Fruit fly (Drosophila melanogaster): ENCODE results near the gene sgl.

sgl gene

dm6 chr3L:6955254-6956229 is 9.0 kb downstream of the sgl start, which contains the start of the genes CG10077 and CG9948 (continued):
- TF ChIP-seq CG43689 (GFP tag; IDR thresholded peaks at IDR 0.05) (peak; percentile 64), nerfin-2 (GFP tag; IDR thresholded peaks at IDR 0.05; ENCODE audit: partially characterized antibody) (peak; percentile 76), CG12391 (tag; optimal IDR thresholded peaks at IDR 0.05) (peak; percentile 93), yki (optimal IDR thresholded peaks at IDR 0.05) (no peak), Asciz (GFP tag; optimal IDR thresholded peaks at IDR 0.05) (no peak), gro (GFP tag; optimal IDR thresholded peaks at IDR 0.05) (peak; percentile 31), dmrt11E (tag; optimal IDR thresholded peaks at IDR 0.05) (peak; percentile 89), Hmx (GFP tag; optimal IDR thresholded peaks at IDR 0.05) (peak; percentile 65), HLH4C (GFP tag; IDR thresholded peaks at IDR 0.05; ENCODE audit: partially characterized antibody) (peak; percentile 89), br (optimal IDR thresholded peaks at IDR 0.05) (no peak), da (GFP tag; optimal IDR thresholded peaks at IDR 0.05) (peak; percentile 29), ac (GFP tag; optimal IDR thresholded peaks at IDR 0.05) (peak; percentile 28), pb (GFP tag; optimal IDR thresholded peaks at IDR 0.05) (no peak), CG9609 (GFP tag; optimal IDR thresholded peaks at IDR 0.05) (peak; percentile 22), Hey (tag; optimal IDR thresholded peaks at IDR 0.05) (no peak), CG10274 (GFP tag; optimal IDR thresholded peaks at IDR 0.05) (peak; percentile 59), cato (GFP tag; optimal IDR thresholded peaks at IDR 0.05; ENCODE audit: borderline replicate concordance) (peak; percentile 79), CG3726 (GFP tag; IDR thresholded peaks at IDR 0.05) (peak; percentile 60; the same call in 1 of the 3 replicates), CG2120 (GFP tag; optimal IDR thresholded peaks at IDR 0.05) (peak; percentile 89), CG17359 (tag; optimal IDR thresholded peaks at IDR 0.05) (peak; percentile 91), Ada2b (GFP tag; IDR thresholded peaks at IDR 0.05) (peak; percentile 94), CG15696 (tag; optimal IDR thresholded peaks at IDR 0.05) (peak; percentile 91), bowl (GFP tag; IDR thresholded peaks at IDR 0.05) (peak; percentile 76; the same call in 1 of the 2 replicates), sob (GFP tag; IDR thresholded peaks at IDR 0.05) (peak; percentile 90), Lim3 (GFP tag; IDR thresholded peaks at IDR 0.05) (peak; percentile 55), CG17361 (GFP tag; IDR thresholded peaks at IDR 0.05) (peak; percentile 90), crol (GFP tag; IDR thresholded peaks at IDR 0.05) (no peak), Doc3 (GFP tag; IDR thresholded peaks at IDR 0.05; ENCODE audit: partially characterized antibody) (peak; percentile 82), CG11247 (GFP tag; IDR thresholded peaks at IDR 0.05) (peak; percentile 80), Atf6 (GFP tag; IDR thresholded peaks at IDR 0.05) (peak; percentile 93), Side (GFP tag; optimal IDR thresholded peaks at IDR 0.05) (peak; percentile 38), CG8281 (tag; optimal IDR thresholded peaks at IDR 0.05) (peak; percentile 69), tna (GFP tag; IDR thresholded peaks at IDR 0.05; ENCODE audit: partially characterized antibody) (peak; percentile 76), CG3407 (GFP tag; optimal IDR thresholded peaks at IDR 0.05) (peak; percentile 78), HLH3B (GFP tag; IDR thresholded peaks at IDR 0.05) (peak; percentile 91), Elba2 (GFP tag; optimal IDR thresholded peaks at IDR 0.05) (peak; percentile 67), pfk (GFP tag; optimal IDR thresholded peaks at IDR 0.05) (peak; percentile 50), Hsf (GFP tag; optimal IDR thresholded peaks at IDR 0.05) (peak; percentile 87), ash1 (GFP tag; optimal IDR thresholded peaks at IDR 0.05) (peak; percentile 46), CG17829 (tag; optimal IDR thresholded peaks at IDR 0.05) (peak; percentile 90), CG14667 (GFP tag; IDR thresholded peaks at IDR 0.05) (peak; percentile 88), HHEX (GFP tag; optimal IDR thresholded peaks at IDR 0.05) (peak; percentile 87), Rx (GFP tag; IDR thresholded peaks at IDR 0.05) (peak; percentile 88), chinmo (GFP tag; IDR thresholded peaks at IDR 0.05; ENCODE audit: partially characterized antibody) (peak; percentile 79; the same call in 1 of the 4 replicates), ase (GFP tag; IDR thresholded peaks at IDR 0.05) (peak; percentile 88), cas (GFP tag; IDR thresholded peaks at IDR 0.05) (no peak), ftz-f1 (GFP tag; optimal IDR thresholded peaks at IDR 0.05) (no peak), CG6683 (GFP tag; optimal IDR thresholded peaks at IDR 0.05) (peak; percentile 61), CG13894 (tag; optimal IDR thresholded peaks at IDR 0.05) (peak; percentile 90)

Measured in whole organism, embryonic.